Fruit fly (Drosophila melanogaster) whole organism: ENCODE data around the gene CG13841.

Experiments used
- CG8478 ChIP-seq: fragments of >200 bp; optimal IDR thresholded peaks from 2 replicates; lab custom pipeline; 2018; ENCODE audit warnings: inconsistent platforms
- Dll ChIP-seq: fragments of >200 bp; optimal IDR thresholded peaks from 2 replicates; lab custom pipeline; 2017
- EcR ChIP-seq, 2 experiments: fragments of >200 bp; optimal IDR thresholded peaks; 2 replicates each; lab custom pipeline; 2017; ENCODE audit warnings: missing biosample characterization in 2 of 2, missing genetic modification characterization in 2 of 2, missing genetic modification reagents in 2 of 2
- pan ChIP-seq: fragments of >200 bp; optimal IDR thresholded peaks from 2 replicates; lab custom pipeline; 2017
- psq ChIP-seq: fragments of >200 bp; optimal IDR thresholded peaks from 2 replicates; lab custom pipeline; 2017
- usp ChIP-seq: fragments of >200 bp; optimal IDR thresholded peaks from 2 replicates; lab custom pipeline; 2017; ENCODE audit warnings: missing biosample characterization, missing genetic modification characterization, mixed read lengths

Gene CG13841

DNA sequence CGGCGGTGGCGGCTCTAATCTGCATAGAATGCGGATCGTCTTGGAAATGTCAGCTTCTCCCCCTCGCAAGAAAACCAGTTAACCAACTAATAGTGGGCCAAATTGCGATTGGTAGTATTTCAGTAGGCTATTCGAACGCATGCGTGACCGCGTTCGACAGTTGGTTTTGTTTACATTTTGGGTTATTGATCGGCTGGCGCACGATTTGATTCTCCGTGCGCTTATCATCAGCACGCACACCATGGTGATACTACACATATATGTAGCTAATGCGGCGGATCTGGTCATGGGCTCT, 14.0 kb downstream of the CG13841 start:
- TF ChIP-seq psq (lab: Kevin White, UChicago) (no peak), CG8478 (lab: Kevin White, UChicago) (no peak), EcR (GFP tag; optimal IDR thresholded peaks at IDR 0.05; lab: Kevin White, UChicago) (no peak), pan (lab: Kevin White, UChicago) (no peak), usp (GFP tag; lab: Kevin White, UChicago) (no peak), Dll (lab: Kevin White, UChicago) (no peak)

- TF ChIP-seq EcR (GFP tag; optimal IDR thresholded peaks at IDR 0.05; lab: Kevin White, UChicago) (no peak), pan (lab: Kevin White, UChicago) (no peak), Dll (lab: Kevin White, UChicago) (no peak), psq (lab: Kevin White, UChicago) (no peak), usp (GFP tag; lab: Kevin White, UChicago) (no peak), CG8478 (lab: Kevin White, UChicago) (no peak)
These were observed 14.6 kb downstream of the CG13841 start for dm6 chr3R:22752929-22753328.

dm6 chr3R:22751698-22752097, 15.8 kb downstream of the CG13841 start:
- TF ChIP-seq Dll (lab: Kevin White, UChicago): no peak
- TF ChIP-seq psq (lab: Kevin White, UChicago): no peak
- TF ChIP-seq pan (lab: Kevin White, UChicago): no peak
- TF ChIP-seq CG8478 (lab: Kevin White, UChicago): no peak
- TF ChIP-seq EcR (GFP tag; optimal IDR thresholded peaks at IDR 0.05; lab: Kevin White, UChicago): no peak
- no peak for TF ChIP-seq usp (GFP tag; lab: Kevin White, UChicago)

dm6 chr3R:22751111-22751510, 16.4 kb downstream of the CG13841 start:
- TF ChIP-seq usp (GFP tag; lab: Kevin White, UChicago): no peak
- TF ChIP-seq Dll (lab: Kevin White, UChicago): no peak
- no peak for TF ChIP-seq psq (lab: Kevin White, UChicago)
- TF ChIP-seq pan (lab: Kevin White, UChicago): no peak
- TF ChIP-seq EcR (GFP tag; optimal IDR thresholded peaks at IDR 0.05; lab: Kevin White, UChicago): no peak
- TF ChIP-seq CG8478 (lab: Kevin White, UChicago): no peak

- TF ChIP-seq CG8478 (lab: Kevin White, UChicago): no peak
- no peak for TF ChIP-seq Dll (lab: Kevin White, UChicago)
- no peak for TF ChIP-seq psq (lab: Kevin White, UChicago)
- TF ChIP-seq pan (lab: Kevin White, UChicago): no peak
- TF ChIP-seq EcR (GFP tag; optimal IDR thresholded peaks at IDR 0.05; lab: Kevin White, UChicago): no peak
These were observed 17.0 kb downstream of the CG13841 start, which contains the start of the genes rumi, CG7029 and Usp12-46 for dm6 chr3R:22750534-22750947. Gene rumi (minus strand): TSS chr3R:22750597. Gene CG7029 (plus strand): TSS chr3R:22750901. Gene Usp12-46 (plus strand): TSS chr3R:22750901.

DNA sequence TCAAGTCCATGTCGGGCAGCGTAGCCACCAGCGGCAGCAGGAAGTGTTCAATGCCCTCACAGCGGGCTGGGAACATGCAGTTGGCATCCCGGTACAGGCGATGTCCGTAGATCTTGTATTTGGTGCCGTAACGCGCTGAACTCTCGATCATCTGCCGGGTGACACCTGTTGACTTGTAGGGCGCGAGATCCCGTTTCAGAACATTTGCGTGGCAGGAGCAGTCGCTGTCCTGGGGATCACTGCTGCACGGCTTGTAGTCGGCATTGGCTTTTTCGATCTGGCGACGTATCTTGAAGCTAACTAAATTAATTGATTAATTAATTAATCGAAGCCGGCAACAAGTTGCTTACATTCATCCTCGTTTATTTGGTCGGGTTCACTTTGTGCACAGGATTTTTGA, 17.5 kb downstream of the CG13841 start:
- TF ChIP-seq usp (GFP tag; lab: Kevin White, UChicago): no peak
- TF ChIP-seq pan (lab: Kevin White, UChicago): no peak
- no peak for TF ChIP-seq CG8478 (lab: Kevin White, UChicago)
- no peak for TF ChIP-seq EcR (GFP tag; optimal IDR thresholded peaks at IDR 0.05; lab: Kevin White, UChicago)

dm6 chr3R:22748956-22749355, 18.5 kb downstream of the CG13841 start, which contains the start of gene CG31139:
Gene CG31139 (minus strand): TSS chr3R:22749056.
- TF ChIP-seq Dll (lab: Kevin White, UChicago): no peak

- TF ChIP-seq psq (lab: Kevin White, UChicago) (no peak), pan (lab: Kevin White, UChicago) (no peak), EcR (GFP tag; optimal IDR thresholded peaks at IDR 0.05; lab: Kevin White, UChicago) (no peak), CG8478 (lab: Kevin White, UChicago) (no peak)
These were observed 19.9 kb downstream of the CG13841 start, which contains the start of gene CG17141 for dm6 chr3R:22747423-22748090. Gene CG17141 (minus strand): TSS chr3R:22747599.

dm6 chr3R:22745432-22745831, 22.1 kb downstream of the CG13841 start, which contains the start of the genes vret and HP1c:
Gene vret (minus strand): TSS chr3R:22745581.
Gene HP1c (plus strand): TSS chr3R:22745620.
- TF ChIP-seq CG8478 (lab: Kevin White, UChicago) (no peak), psq (lab: Kevin White, UChicago) (no peak), usp (GFP tag; lab: Kevin White, UChicago) (no peak), pan (lab: Kevin White, UChicago) (no peak), EcR (GFP tag; optimal IDR thresholded peaks at IDR 0.05; lab: Kevin White, UChicago) (no peak), Dll (lab: Kevin White, UChicago) (no peak)

- TF ChIP-seq Dll (lab: Kevin White, UChicago): no peak
- no peak for TF ChIP-seq EcR (GFP tag; optimal IDR thresholded peaks at IDR 0.05; lab: Kevin White, UChicago)
- no peak for TF ChIP-seq usp (GFP tag; lab: Kevin White, UChicago)
- TF ChIP-seq CG8478 (lab: Kevin White, UChicago): no peak
- no peak for TF ChIP-seq psq (lab: Kevin White, UChicago)
- no peak for TF ChIP-seq pan (lab: Kevin White, UChicago)
These were observed 26.6 kb downstream of the CG13841 start, which contains the start of the genes Dcr-1 and CG6985 for dm6 chr3R:22740930-22741329. Gene Dcr-1 (minus strand): TSS chr3R:22741091. Gene CG6985 (plus strand): TSS chr3R:22741150.

DNA sequence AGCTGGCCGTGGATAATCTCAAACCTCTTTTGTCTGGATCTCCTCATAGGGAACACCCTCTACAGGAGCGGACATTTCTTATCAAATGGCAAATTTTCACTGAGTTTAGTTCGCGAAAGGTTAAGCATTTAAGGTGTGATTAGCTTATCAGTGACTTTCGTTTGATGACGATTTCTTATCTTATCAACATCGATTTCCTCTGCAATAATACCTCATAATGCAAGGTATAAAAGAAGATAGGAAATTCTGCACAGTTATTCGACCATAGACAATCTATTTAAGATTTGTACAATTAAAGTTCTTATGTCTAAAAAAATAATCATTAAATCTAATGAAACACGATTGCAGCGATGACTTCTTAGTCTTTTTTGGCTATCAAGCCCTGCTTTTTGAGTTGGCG, 33.7 kb downstream of the CG13841 start, which contains the start of gene Takl2:
Takl2 (minus strand) TSS at position 101 of the 400 bp plus-strand sequence.
- TF ChIP-seq EcR (GFP tag; optimal IDR thresholded peaks at IDR 0.05; lab: Kevin White, UChicago): no peak
- TF ChIP-seq Dll (lab: Kevin White, UChicago): no peak
- no peak for TF ChIP-seq CG8478 (lab: Kevin White, UChicago)
- no peak for TF ChIP-seq psq (lab: Kevin White, UChicago)
- no peak for TF ChIP-seq usp (GFP tag; lab: Kevin White, UChicago)
- no peak for TF ChIP-seq pan (lab: Kevin White, UChicago)
